Fruit fly (Drosophila melanogaster) whole organism, embryonic: ENCODE measurements around the gene cwo.

Source experiments
- CG11504 ChIP-seq: fragments of 200-800 bp; sonication (Bioruptor generic); optimal IDR thresholded peaks from 3 replicates; lab custom pipeline; 2019; ENCODE audit warnings: missing biosample characterization, mild to moderate bottlenecking, missing genetic modification characterization, moderate library complexity
- CG11560 ChIP-seq: fragments of 200-800 bp; sonication (Bioruptor generic); IDR thresholded peaks from 3 replicates; pipeline ENCODE4 v1.3.6; 2022; ENCODE audit warnings: missing biosample characterization, missing genetic modification characterization
- CG12744 ChIP-seq: fragments of 200-800 bp; sonication (Bioruptor generic); optimal IDR thresholded peaks from 2 replicates; lab custom pipeline; 2016; ENCODE audit warnings: missing biosample characterization, missing genetic modification characterization
- CG15073 ChIP-seq: fragments of 200-800 bp; sonication (Bioruptor generic); optimal IDR thresholded peaks from 2 replicates; lab custom pipeline; 2016; ENCODE audit warnings: missing biosample characterization, missing genetic modification characterization
- CG15479 ChIP-seq: fragments of 200-800 bp; sonication (Bioruptor generic); optimal IDR thresholded peaks from 3 replicates; lab custom pipeline; 2019; ENCODE audit warnings: missing biosample characterization, mild to moderate bottlenecking, missing genetic modification characterization, moderate library complexity
- CG17328 ChIP-seq: fragments of 200-800 bp; sonication (Bioruptor generic); IDR thresholded peaks from 2 replicates; pipeline ENCODE4 v1.3.6; 2022; ENCODE audit warnings: missing biosample characterization, missing genetic modification characterization
- CG17568 ChIP-seq: fragments of 200-800 bp; sonication (Bioruptor generic); optimal IDR thresholded peaks from 2 replicates; lab custom pipeline; 2018; ENCODE audit warnings: missing biosample characterization, mild to moderate bottlenecking, missing genetic modification characterization, moderate library complexity
- CG2129 ChIP-seq: fragments of 200-800 bp; sonication (Bioruptor generic); IDR thresholded peaks from 2 replicates; pipeline ENCODE4 v1.3.6; 2022; ENCODE audit warnings: missing biosample characterization, missing genetic modification characterization; ENCODE audit not compliant: partially characterized antibody
- CG3163 ChIP-seq: fragments of 200-800 bp; sonication (Bioruptor generic); optimal IDR thresholded peaks from 3 replicates; lab custom pipeline; 2016; ENCODE audit warnings: missing biosample characterization, missing genetic modification characterization
- CG32532 ChIP-seq: fragments of 200-800 bp; sonication (Bioruptor generic); IDR thresholded peaks from 2 replicates; pipeline ENCODE4 v1.3.6; 2022; ENCODE audit warnings: missing biosample characterization, missing genetic modification characterization
- CG3995 ChIP-seq: fragments of 200-800 bp; sonication (Bioruptor generic); optimal IDR thresholded peaks from 3 replicates; lab custom pipeline; 2016; ENCODE audit warnings: missing biosample characterization, missing genetic modification characterization
- CG4820 ChIP-seq: fragments of 200-800 bp; sonication (Bioruptor generic); optimal IDR thresholded peaks from 3 replicates; lab custom pipeline; 2016; ENCODE audit warnings: missing biosample characterization, missing genetic modification characterization
- CG7271 ChIP-seq: fragments of 200-800 bp; sonication (Bioruptor generic); optimal IDR thresholded peaks from 2 replicates; lab custom pipeline; 2018; ENCODE audit warnings: missing biosample characterization, mild to moderate bottlenecking, missing genetic modification characterization, moderate library complexity
- CG7839 ChIP-seq: fragments of 200-800 bp; sonication (Bioruptor generic); optimal IDR thresholded peaks from 3 replicates; lab custom pipeline; 2018; ENCODE audit warnings: missing biosample characterization, mild to moderate bottlenecking, missing genetic modification characterization, moderate library complexity
- CG7987 ChIP-seq: fragments of 200-800 bp; sonication (Bioruptor generic); optimal IDR thresholded peaks from 2 replicates; lab custom pipeline; 2018; ENCODE audit warnings: missing biosample characterization, mild to moderate bottlenecking, missing genetic modification characterization, moderate library complexity
- CG8290 ChIP-seq, 3 experiments: fragments of 200-800 bp; sonication (Bioruptor generic); optimal IDR thresholded peaks; 2 replicates each; lab custom pipeline; 2016 to 2019; ENCODE audit warnings: missing biosample characterization in 3 of 3, missing genetic modification characterization in 3 of 3, mild to moderate bottlenecking in 2 of 3, moderate library complexity in 1 of 3
- CG8765 ChIP-seq: fragments of 200-800 bp; sonication (Bioruptor generic); IDR thresholded peaks from 2 replicates; pipeline ENCODE4 v1.3.6; 2022; ENCODE audit warnings: missing biosample characterization, missing genetic modification characterization
- Dp ChIP-seq: fragments of 200-800 bp; sonication (Bioruptor generic); optimal IDR thresholded peaks from 2 replicates; lab custom pipeline; 2018; ENCODE audit warnings: missing biosample characterization, mild to moderate bottlenecking, missing genetic modification characterization, moderate library complexity
- H2.0 ChIP-seq: fragments of 200-800 bp; sonication (Bioruptor generic); IDR thresholded peaks from 2 replicates; pipeline ENCODE4 v1.3.6; 2022; ENCODE audit warnings: missing biosample characterization, missing genetic modification characterization
- MTF-1 ChIP-seq: fragments of 200-800 bp; sonication (Bioruptor generic); optimal IDR thresholded peaks from 2 replicates; lab custom pipeline; 2018; ENCODE audit warnings: missing biosample characterization, mild to moderate bottlenecking, missing genetic modification characterization, borderline replicate concordance
- Med ChIP-seq: fragments of 200-800 bp; sonication (Bioruptor generic); peaks from one replicate; lab custom pipeline; 2016; ENCODE audit warnings: missing biosample characterization, missing genetic modification characterization, mild to moderate bottlenecking, inconsistent platforms, moderate library complexity
- Taf1 ChIP-seq: fragments of 200-800 bp; sonication (Bioruptor generic); IDR thresholded peaks from 2 replicates; pipeline ENCODE4 v1.3.6; 2022; ENCODE audit warnings: missing biosample characterization, missing genetic modification characterization
- Tbp ChIP-seq: fragments of >200 bp; optimal IDR thresholded peaks from 2 replicates; lab custom pipeline; 2018; ENCODE audit warnings: missing biosample characterization, missing genetic modification characterization
- Trl ChIP-seq, 3 experiments: fragments of >200 bp in 2 of 3; fragments of 200-800 bp in 1 of 3; sonication (Bioruptor generic) in 1 of 3; optimal IDR thresholded peaks; 2 replicates in 1 of 3; 3 replicates in 2 of 3; lab custom pipeline; 2016 to 2017; ENCODE audit warnings: missing biosample characterization in 1 of 3, missing genetic modification characterization in 1 of 3
- bsh ChIP-seq, 2 experiments: fragments of 200-800 bp; sonication (Bioruptor generic); optimal IDR thresholded peaks; 2 replicates each; lab custom pipeline; 2017 to 2018; ENCODE audit warnings: mild to moderate bottlenecking in 2 of 2, missing biosample characterization in 2 of 2, missing genetic modification characterization in 2 of 2, moderate library complexity in 1 of 2
- cad ChIP-seq: fragments of >200 bp; optimal IDR thresholded peaks from 2 replicates; lab custom pipeline; 2017; ENCODE audit warnings: missing biosample characterization, missing genetic modification characterization
- cas ChIP-seq: fragments of 200-800 bp; sonication (Bioruptor generic); IDR thresholded peaks from 2 replicates; pipeline ENCODE4 v1.3.6; 2022; ENCODE audit warnings: missing biosample characterization, missing genetic modification characterization
- chinmo ChIP-seq: fragments of 200-800 bp; sonication (Bioruptor generic); IDR thresholded peaks from 4 replicates; pipeline ENCODE4 v1.3.6; 2022; ENCODE audit warnings: missing biosample characterization, missing genetic modification characterization; ENCODE audit not compliant: partially characterized antibody
- crc ChIP-seq: fragments of 200-800 bp; sonication (Bioruptor generic); optimal IDR thresholded peaks from 2 replicates; lab custom pipeline; 2016; ENCODE audit warnings: missing biosample characterization, missing genetic modification characterization
- dati ChIP-seq: fragments of 200-800 bp; sonication (Bioruptor generic); IDR thresholded peaks from 2 replicates; pipeline ENCODE4 v1.3.6; 2022; ENCODE audit warnings: missing biosample characterization, missing genetic modification characterization
- eve ChIP-seq, 2 experiments: fragments of >200 bp; optimal IDR thresholded peaks; 2 replicates each; lab custom pipeline; 2017; ENCODE audit warnings: missing biosample characterization in 2 of 2, missing genetic modification characterization in 2 of 2
- fd3F ChIP-seq: fragments of 200-800 bp; sonication (Bioruptor generic); optimal IDR thresholded peaks from 2 replicates; lab custom pipeline; 2018; ENCODE audit warnings: missing biosample characterization, mild to moderate bottlenecking, missing genetic modification characterization, moderate library complexity
- gfzf ChIP-seq: fragments of 200-800 bp; sonication (Bioruptor generic); optimal IDR thresholded peaks from 2 replicates; lab custom pipeline; 2016; ENCODE audit warnings: missing biosample characterization, mild to moderate bottlenecking, missing genetic modification characterization, moderate library complexity
- gro ChIP-seq: fragments of 200-800 bp; sonication (Bioruptor generic); optimal IDR thresholded peaks from 2 replicates; lab custom pipeline; 2016; ENCODE audit warnings: missing biosample characterization, missing genetic modification characterization
- lab ChIP-seq: fragments of 200-800 bp; sonication (Bioruptor generic); optimal IDR thresholded peaks from 3 replicates; lab custom pipeline; 2017; ENCODE audit warnings: missing biosample characterization, missing genetic modification characterization, mild to moderate bottlenecking, moderate library complexity, missing genetic modification reagents
- nom ChIP-seq: fragments of 200-800 bp; sonication (Bioruptor generic); optimal IDR thresholded peaks from 2 replicates; lab custom pipeline; 2017; ENCODE audit warnings: missing biosample characterization, missing genetic modification characterization, mild to moderate bottlenecking, moderate library complexity, missing genetic modification reagents
- pan ChIP-seq, 4 experiments: fragments of >200 bp in 3 of 4; fragments of 200-800 bp in 1 of 4; sonication (Bioruptor generic) in 1 of 4; optimal IDR thresholded peaks in 3 of 4; IDR thresholded peaks in 1 of 4; 2 replicates each; pipeline versions ENCODE4 v1.3.6 to Lab custom; 2017 to 2022; ENCODE audit warnings: missing biosample characterization in 2 of 4, missing genetic modification characterization in 2 of 4, mixed read lengths in 1 of 4
- pros ChIP-seq: fragments of 200-800 bp; sonication (Bioruptor generic); optimal IDR thresholded peaks from 3 replicates; lab custom pipeline; 2019; ENCODE audit warnings: missing biosample characterization, mild to moderate bottlenecking, missing genetic modification characterization, moderate library complexity
- ranshi ChIP-seq: fragments of 200-800 bp; sonication (Bioruptor generic); IDR thresholded peaks from 2 replicates; pipeline ENCODE4 v1.3.6; 2022; ENCODE audit warnings: missing biosample characterization, missing genetic modification characterization
- rib ChIP-seq: fragments of 200-800 bp; sonication (Bioruptor generic); IDR thresholded peaks from 2 replicates; pipeline ENCODE4 v1.3.6; 2022; ENCODE audit warnings: missing biosample characterization, missing genetic modification characterization
- tll ChIP-seq, 2 experiments: fragments of 200-800 bp in 1 of 2; fragments of >200 bp in 1 of 2; sonication (Bioruptor generic) in 1 of 2; optimal IDR thresholded peaks; 2 replicates each; lab custom pipeline; 2017 to 2019; ENCODE audit warnings: missing biosample characterization in 2 of 2, missing genetic modification characterization in 2 of 2, mild to moderate bottlenecking in 1 of 2, moderate library complexity in 1 of 2
- twi ChIP-seq: fragments of 200-800 bp; optimal IDR thresholded peaks from 2 replicates; lab custom pipeline; 2019; ENCODE audit warnings: missing biosample characterization, mild to moderate bottlenecking, missing genetic modification characterization, moderate library complexity
- zen ChIP-seq: fragments of 200-800 bp; sonication (Bioruptor generic); optimal IDR thresholded peaks from 3 replicates; lab custom pipeline; 2018; ENCODE audit warnings: missing biosample characterization, mild to moderate bottlenecking, missing genetic modification characterization, moderate library complexity

cwo gene

DNA sequence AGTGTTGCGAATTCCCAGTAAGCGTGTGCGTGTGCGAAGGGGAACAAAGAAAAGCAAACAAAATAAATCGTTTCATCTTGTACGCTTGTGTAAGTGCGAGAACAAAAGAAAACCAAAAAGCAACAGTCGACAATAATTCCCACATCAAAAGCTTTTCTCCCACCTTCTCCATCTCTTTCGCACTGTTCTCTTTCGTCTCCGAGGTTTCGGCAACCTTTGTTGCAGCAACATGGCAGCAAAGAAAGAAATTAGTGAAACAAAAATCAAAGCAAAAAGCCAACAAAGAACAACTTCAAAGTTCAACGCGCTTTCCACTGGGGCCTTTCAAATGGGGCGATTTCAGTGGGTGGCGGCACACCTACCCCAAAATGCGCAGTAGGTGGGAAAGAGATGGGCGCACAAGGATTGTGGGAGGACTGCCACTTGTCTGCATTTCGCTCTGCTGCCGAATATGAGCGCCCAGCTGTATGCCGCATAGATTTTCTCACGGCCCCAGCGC, 36.0 kb upstream of the cwo start (continued):
- TF ChIP-seq gro (no peak), fd3F (GFP tag; lab: Kevin White, UChicago) (no peak), crc (GFP tag; lab: Kevin White, UChicago) (no peak), nom (GFP tag; lab: Kevin White, UChicago) (peak; percentile 99), Med (GFP tag; lab: Kevin White, UChicago) (peak; percentile 62), chinmo (GFP tag; lab: Robert Waterston, UW) (no peak), CG15073 (GFP tag; lab: Kevin White, UChicago) (no peak), Trl (optimal IDR thresholded peaks at IDR 0.05; lab: Kevin White, UChicago) (peak; percentile 37 to 66), Trl (GFP tag; optimal IDR thresholded peaks at IDR 0.05; lab: Kevin White, UChicago) (no peak), bsh (GFP tag; optimal IDR thresholded peaks at IDR 0.05; lab: Kevin White, UChicago) (peak in 1 of 2 experiments; percentile 99), CG15479 (GFP tag; lab: Kevin White, UChicago) (no peak), Taf1 (GFP tag; lab: Robert Waterston, UW) (no peak), CG7839 (tag; lab: Kevin White, UChicago) (no peak), CG17568 (GFP tag; lab: Kevin White, UChicago) (peak; percentile 2), CG11504 (tag; lab: Kevin White, UChicago) (peak; percentile 100), CG3163 (GFP tag; lab: Kevin White, UChicago) (peak; percentile 93), rib (GFP tag; lab: Robert Waterston, UW) (no peak), lab (GFP tag; lab: Kevin White, UChicago) (peak; percentile 8), CG2129 (GFP tag; lab: Robert Waterston, UW) (no peak), CG8290 (GFP tag; optimal IDR thresholded peaks at IDR 0.05; lab: Kevin White, UChicago) (no peak), CG8290 (tag; optimal IDR thresholded peaks at IDR 0.05; lab: Kevin White, UChicago) (peak in 1 of 2 experiments; percentile 19), twi (tag; lab: Kevin White, UChicago) (no peak), H2.0 (GFP tag; lab: Robert Waterston, UW) (no peak), pros (GFP tag; lab: Kevin White, UChicago) (peak; percentile 49), CG17328 (no peak)
- TF ChIP-seq, all 482 proteins: peak for 28

DNA sequence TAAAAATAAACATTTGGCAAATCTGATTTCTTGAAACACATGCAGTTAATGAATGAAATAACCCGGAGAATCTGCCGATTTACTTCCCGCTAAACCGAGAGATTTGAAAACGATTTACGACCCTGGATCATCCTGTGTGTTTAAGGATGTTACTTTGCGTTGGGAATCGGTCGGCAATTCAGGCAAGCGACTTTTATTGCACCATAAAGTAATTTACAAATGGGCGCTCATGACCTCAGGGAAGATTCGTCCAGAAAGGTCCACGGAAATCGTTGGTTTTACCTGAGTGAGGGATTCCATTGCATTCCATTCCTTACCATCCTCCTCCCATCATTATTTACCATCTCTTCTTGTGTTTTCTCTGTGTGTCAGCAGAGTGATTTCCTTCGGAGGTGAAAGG, 35.2 kb upstream of the cwo start:
- TF ChIP-seq gfzf (no peak), ranshi (GFP tag; lab: Robert Waterston, UW) (no peak), CG4820 (no peak), eve (GFP tag; optimal IDR thresholded peaks at IDR 0.05; lab: Kevin White, UChicago) (peak in 1 of 2 experiments; percentile 49), tll (GFP tag; optimal IDR thresholded peaks at IDR 0.05; lab: Kevin White, UChicago) (peak in 1 of 2 experiments; percentile 93), CG15479 (GFP tag; lab: Kevin White, UChicago) (peak; percentile 56), CG7271 (tag; lab: Kevin White, UChicago) (peak; percentile 92), CG7987 (GFP tag; lab: Kevin White, UChicago) (no peak), gro (no peak), CG11560 (tag; lab: Robert Waterston, UW) (no peak), MTF-1 (GFP tag; lab: Kevin White, UChicago) (no peak), CG32532 (GFP tag; lab: Robert Waterston, UW) (no peak), CG12744 (GFP tag; lab: Kevin White, UChicago) (no peak), zen (tag; lab: Kevin White, UChicago) (peak; percentile 97), Dp (GFP tag; lab: Kevin White, UChicago) (no peak), dati (GFP tag; lab: Robert Waterston, UW) (no peak), CG3995 (GFP tag; lab: Kevin White, UChicago) (no peak), Tbp (no peak), twi (tag; lab: Kevin White, UChicago) (peak; percentile 27), cas (GFP tag; lab: Robert Waterston, UW) (no peak), cad (GFP tag; lab: Kevin White, UChicago) (peak; percentile 99), pan (optimal IDR thresholded peaks at IDR 0.05; lab: Kevin White, UChicago) (no peak), pan (GFP tag; optimal IDR thresholded peaks at IDR 0.05 in 1 of 2, IDR thresholded peaks at IDR 0.05 in 1 of 2) (no peak), CG8765 (GFP tag; lab: Robert Waterston, UW) (no peak)
